Fruit fly (Drosophila melanogaster) ovary, adult (tissue): ENCODE measurements around the gene amx.

Source experiments
- CG17801 ChIP-seq: fragments of 200-800 bp; optimal IDR thresholded peaks from 2 replicates; lab custom pipeline; 2019; ENCODE audit warnings: missing biosample characterization, mild to moderate bottlenecking, missing genetic modification characterization, moderate library complexity; ENCODE audit not compliant: partially characterized antibody

Gene amx

DNA sequence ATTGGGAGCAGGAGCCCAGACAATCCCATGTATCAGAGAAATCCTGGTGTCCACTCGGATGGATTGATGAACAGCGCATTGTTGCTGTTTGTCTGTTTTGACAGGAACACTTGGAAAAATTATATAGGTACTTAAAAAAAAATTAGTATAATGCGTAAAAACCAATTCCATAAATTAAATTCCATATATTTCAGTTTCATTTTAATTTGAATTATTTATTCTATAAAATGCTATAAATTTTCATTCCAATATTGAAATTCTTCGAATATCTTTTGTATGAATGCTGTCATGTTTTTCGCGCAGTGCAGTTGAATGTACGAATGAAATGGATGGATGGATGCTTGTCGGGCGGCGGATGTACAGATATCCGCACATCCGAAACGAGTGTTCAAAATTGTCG lies 36.3 kb downstream of the amx start, which contains the start of gene SmydA-9:
Gene SmydA-9 (minus strand): TSS at position 101 of the 400 bp plus-strand sequence.
- no peak for TF ChIP-seq CG17801

- peak; percentile 49 for TF ChIP-seq CG17801
Observed at dm6 chrX:9201866-9202681, 45.1 kb downstream of the amx start.

- no peak for TF ChIP-seq CG17801
Observed at dm6 chrX:9201080-9201479, 46.1 kb downstream of the amx start.

DNA sequence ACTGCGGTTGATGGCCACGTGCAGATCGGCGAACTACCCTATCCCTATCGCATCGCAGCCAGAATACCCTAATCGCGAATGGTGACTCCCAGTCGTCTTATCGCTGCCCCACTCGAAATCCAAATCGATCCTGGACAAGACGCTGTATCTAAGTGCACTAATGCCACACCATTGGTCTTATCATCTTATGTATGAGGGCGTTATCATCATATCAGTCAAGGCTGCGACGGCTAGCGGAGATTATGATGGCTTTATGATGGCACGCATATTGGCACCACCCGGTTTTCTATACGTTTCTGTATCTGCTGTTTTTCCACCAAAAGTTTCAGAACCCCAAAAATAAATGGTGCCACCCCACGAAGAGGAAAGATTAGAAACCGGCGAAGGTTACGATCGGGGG lies 46.9 kb downstream of the amx start:
- TF ChIP-seq CG17801 = no peak

DNA sequence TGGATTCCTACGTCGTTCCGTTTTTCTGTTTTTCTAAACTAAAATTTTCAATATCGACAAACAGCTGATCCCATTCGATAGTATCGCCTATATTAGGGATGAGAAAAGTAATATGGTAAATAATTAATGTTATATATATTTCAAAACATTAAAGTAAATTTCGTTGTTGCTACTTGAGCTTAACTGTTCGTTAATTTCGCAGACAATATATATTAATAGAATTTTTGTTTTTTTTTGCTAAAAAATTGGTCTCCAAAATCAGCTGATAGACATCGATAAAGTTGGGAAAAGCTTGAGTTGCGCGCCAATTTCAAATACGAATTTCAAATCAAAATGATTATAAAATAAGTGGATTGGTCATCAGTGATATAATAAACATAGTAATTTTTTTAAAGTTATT lies 50.8 kb downstream of the amx start, which contains the start of gene CG12118:
Gene CG12118 (minus strand): TSS at position 53 of the 400 bp plus-strand sequence.
- TF ChIP-seq CG17801 = peak; percentile 89
